Worm (Caenorhabditis elegans) whole organism, young adult: ENCODE results near the gene F11D11.4.

Source experiments
- B0019.2 ChIP-seq: fragments of 200-800 bp; sonication (Bioruptor generic); conservative IDR thresholded peaks from 2 replicates; pipeline ENCODE4 v1.3.6; 2022; ENCODE audit warnings: missing genetic modification reagents, missing genetic modification characterization, missing compliant biosample characterization
- B0035.1 ChIP-seq: sonication (generic microtip); optimal IDR thresholded peaks from 2 replicates; lab custom pipeline; 2016; ENCODE audit warnings: missing genetic modification characterization, mild to moderate bottlenecking, missing compliant biosample characterization, missing genotype, missing genetic modification reagents
- B0261.1 ChIP-seq: sonication (generic microtip); optimal IDR thresholded peaks from 2 replicates; lab custom pipeline; 2016; ENCODE audit warnings: mild to moderate bottlenecking, missing genetic modification characterization, moderate library complexity, missing compliant biosample characterization
- C06A6.2 ChIP-seq: fragments of 200-800 bp; sonication (Bioruptor generic); conservative IDR thresholded peaks from 2 replicates; pipeline ENCODE4 v1.3.6; 2022; ENCODE audit warnings: missing genetic modification characterization, missing compliant biosample characterization
- C17E4.6 ChIP-seq: fragments of 200-800 bp; sonication (Bioruptor generic); IDR thresholded peaks from 2 replicates; pipeline ENCODE4 v1.3.6; 2022; ENCODE audit warnings: missing genetic modification reagents, missing genetic modification characterization, missing compliant biosample characterization
- D2030.7 ChIP-seq: fragments of 200-800 bp; sonication (Bioruptor generic); IDR thresholded peaks from 2 replicates; pipeline ENCODE4 v1.3.6; 2022; ENCODE audit warnings: missing genetic modification reagents, missing genetic modification characterization, missing compliant biosample characterization
- F10E7.11 ChIP-seq: sonication (generic microtip); optimal IDR thresholded peaks from 2 replicates; lab custom pipeline; 2017; ENCODE audit warnings: mild to moderate bottlenecking, missing genetic modification characterization, moderate library complexity, missing compliant biosample characterization
- F49E8.2 ChIP-seq: sonication (generic microtip); optimal IDR thresholded peaks from 3 replicates; lab custom pipeline; 2017; ENCODE audit warnings: missing genetic modification characterization, mild to moderate bottlenecking, missing compliant biosample characterization, antibody characterized with exemption, moderate library complexity; ENCODE audit not compliant: insufficient read depth
- T26A5.8 ChIP-seq: sonication (generic microtip); optimal IDR thresholded peaks from 2 replicates; lab custom pipeline; 2016; ENCODE audit warnings: missing genetic modification characterization, missing compliant biosample characterization
- Y53F4B.3 ChIP-seq: fragments of 200-800 bp; sonication (Bioruptor generic); IDR thresholded peaks from 2 replicates; pipeline ENCODE4 v1.3.6; 2022; ENCODE audit warnings: missing genetic modification reagents, missing genetic modification characterization, missing compliant biosample characterization
- Y79H2A.3 ChIP-seq: fragments of 200-800 bp; sonication (Bioruptor generic); conservative IDR thresholded peaks from 2 replicates; pipeline ENCODE4 v1.3.6; 2022; ENCODE audit warnings: missing genetic modification reagents, missing genetic modification characterization, missing compliant biosample characterization
- ZK185.1 ChIP-seq: sonication (generic microtip); optimal IDR thresholded peaks from 2 replicates; lab custom pipeline; 2016; ENCODE audit warnings: mild to moderate bottlenecking, missing genetic modification characterization, missing compliant biosample characterization; ENCODE audit not compliant: poor library complexity, severe bottlenecking
- akir-1 ChIP-seq: fragments of 200-800 bp; sonication (Bioruptor generic); optimal IDR thresholded peaks from 2 replicates; lab custom pipeline; 2018; ENCODE audit warnings: mild to moderate bottlenecking, missing genetic modification characterization, moderate library complexity, missing compliant biosample characterization
- ama-1 ChIP-seq, 3 experiments: fragments of 150-350 bp in 1 of 3; sonication (generic microtip) in 2 of 3; optimal IDR thresholded peaks; 2 replicates each; lab custom pipeline; 2014 to 2018; ENCODE audit warnings: missing biosample characterization in 2 of 3, missing genetic modification characterization in 2 of 3, missing genetic modification reagents in 2 of 3
- atf-7 ChIP-seq: sonication (generic microtip); optimal IDR thresholded peaks from 2 replicates; lab custom pipeline; 2017; ENCODE audit warnings: mild to moderate bottlenecking, missing genetic modification characterization, missing compliant biosample characterization
- athp-1 ChIP-seq: sonication (generic microtip); optimal IDR thresholded peaks from 2 replicates; lab custom pipeline; 2017; ENCODE audit warnings: mild to moderate bottlenecking, missing genetic modification characterization, missing compliant biosample characterization
- cebp-2 ChIP-seq: fragments of 200-800 bp; sonication (Bioruptor generic); IDR thresholded peaks from 2 replicates; pipeline ENCODE4 v1.3.6; 2022; ENCODE audit warnings: missing genetic modification characterization, missing compliant biosample characterization
- ceh-58 ChIP-seq: fragments of 200-800 bp; sonication (Bioruptor generic); IDR thresholded peaks from 2 replicates; pipeline ENCODE4 v1.3.6; 2022; ENCODE audit warnings: missing genetic modification characterization, missing compliant biosample characterization
- chd-7 ChIP-seq: sonication (generic microtip); optimal IDR thresholded peaks from 2 replicates; lab custom pipeline; 2016; ENCODE audit warnings: mild to moderate bottlenecking, missing genetic modification characterization, moderate library complexity, missing compliant biosample characterization
- die-1 ChIP-seq: sonication (generic microtip); optimal IDR thresholded peaks from 2 replicates; lab custom pipeline; 2016; ENCODE audit warnings: missing genotype, mild to moderate bottlenecking, missing genetic modification characterization, missing compliant biosample characterization
- dox-1 ChIP-seq: fragments of 200-800 bp; sonication (Bioruptor generic); IDR thresholded peaks from 2 replicates; pipeline ENCODE4 v1.3.6; 2022; ENCODE audit warnings: missing genetic modification reagents, missing genetic modification characterization, missing compliant biosample characterization
- efl-1 ChIP-seq: fragments of 150-350 bp; optimal IDR thresholded peaks from 2 replicates; lab custom pipeline; 2014; ENCODE audit warnings: missing biosample characterization, missing genetic modification reagents, missing genetic modification characterization
- egl-44 ChIP-seq: fragments of 200-800 bp; sonication (Bioruptor generic); IDR thresholded peaks from 2 replicates; pipeline ENCODE4 v1.3.6; 2022; ENCODE audit warnings: missing genetic modification reagents, missing genetic modification characterization, missing compliant biosample characterization
- egrh-3 ChIP-seq: fragments of 200-800 bp; sonication (Bioruptor generic); IDR thresholded peaks from 2 replicates; pipeline ENCODE4 v1.3.6; 2022; ENCODE audit warnings: missing genetic modification reagents, missing genetic modification characterization, missing compliant biosample characterization
- ekl-4 ChIP-seq: fragments of 200-800 bp; sonication (Bioruptor generic); IDR thresholded peaks from 2 replicates; pipeline ENCODE4 v1.3.6; 2022; ENCODE audit warnings: missing genetic modification reagents, missing genetic modification characterization, missing compliant biosample characterization
- ets-4 ChIP-seq: fragments of 200-800 bp; sonication (Bioruptor generic); optimal IDR thresholded peaks from 2 replicates; lab custom pipeline; 2018; ENCODE audit warnings: mild to moderate bottlenecking, missing genetic modification characterization, missing compliant biosample characterization
- hrde-1 ChIP-seq: sonication (generic microtip); optimal IDR thresholded peaks from 2 replicates; lab custom pipeline; 2016; ENCODE audit warnings: missing genetic modification characterization, mild to moderate bottlenecking, missing compliant biosample characterization, moderate library complexity, missing genotype, missing genetic modification reagents, borderline replicate concordance
- lag-1 ChIP-seq: fragments of 200-800 bp; sonication (Bioruptor generic); IDR thresholded peaks from 2 replicates; pipeline ENCODE4 v1.3.6; 2022; ENCODE audit warnings: missing genetic modification reagents, missing genetic modification characterization, missing compliant biosample characterization
- let-607 ChIP-seq, 2 experiments: fragments of 200-800 bp in 1 of 2; sonication (Bioruptor generic) in 1 of 2; sonication (generic microtip) in 1 of 2; optimal IDR thresholded peaks; 2 replicates each; lab custom pipeline; 2016 to 2018; ENCODE audit warnings: mild to moderate bottlenecking in 2 of 2, missing compliant biosample characterization in 2 of 2, missing genetic modification characterization in 2 of 2, moderate library complexity in 2 of 2, missing genotype in 1 of 2
- lin-54 ChIP-seq: fragments of 200-800 bp; sonication (Bioruptor generic); optimal IDR thresholded peaks from 2 replicates; lab custom pipeline; 2018; ENCODE audit warnings: mild to moderate bottlenecking, missing genetic modification characterization, missing compliant biosample characterization
- lsl-1 ChIP-seq: fragments of 200-800 bp; sonication (Bioruptor generic); optimal IDR thresholded peaks from 2 replicates; lab custom pipeline; 2018; ENCODE audit warnings: mild to moderate bottlenecking, missing genetic modification characterization, moderate library complexity, missing compliant biosample characterization
- nhr-179 ChIP-seq: sonication (generic microtip); optimal IDR thresholded peaks from 2 replicates; lab custom pipeline; 2016; ENCODE audit warnings: mild to moderate bottlenecking, missing genetic modification characterization, missing compliant biosample characterization
- nhr-80 ChIP-seq: sonication (generic microtip); optimal IDR thresholded peaks from 2 replicates; lab custom pipeline; 2016; ENCODE audit warnings: missing genetic modification characterization, missing compliant biosample characterization
- repo-1 ChIP-seq: sonication (generic microtip); optimal IDR thresholded peaks from 2 replicates; lab custom pipeline; 2017; ENCODE audit warnings: mild to moderate bottlenecking, missing genetic modification characterization, missing compliant biosample characterization
- sdz-38 ChIP-seq: sonication (generic microtip); optimal IDR thresholded peaks from 2 replicates; lab custom pipeline; 2016; ENCODE audit warnings: missing genotype, missing genetic modification characterization, missing compliant biosample characterization
- sea-2 ChIP-seq: fragments of 200-800 bp; sonication (Bioruptor generic); IDR thresholded peaks from 2 replicates; pipeline ENCODE4 v1.3.6; 2022; ENCODE audit warnings: missing genetic modification characterization, missing compliant biosample characterization
- snpc-4 ChIP-seq, 5 experiments: fragments of 150-350 bp in 1 of 5; sonication (generic microtip) in 4 of 5; optimal IDR thresholded peaks; 2 replicates each; lab custom pipeline; 2014 to 2018; ENCODE audit warnings: missing genetic modification characterization in 5 of 5, missing biosample characterization in 3 of 5, antibody characterized with exemption in 2 of 5, mild to moderate bottlenecking in 2 of 5, missing compliant biosample characterization in 2 of 5, missing genotype in 2 of 5, moderate library complexity in 2 of 5, missing genetic modification reagents in 1 of 5
- sptf-2 ChIP-seq: fragments of 200-800 bp; sonication (Bioruptor generic); optimal IDR thresholded peaks from 2 replicates; lab custom pipeline; 2018; ENCODE audit warnings: mild to moderate bottlenecking, missing genetic modification characterization, missing compliant biosample characterization
- tbx-9 ChIP-seq: sonication (generic microtip); optimal IDR thresholded peaks from 2 replicates; lab custom pipeline; 2016; ENCODE audit warnings: borderline replicate concordance, missing genetic modification characterization, inconsistent platforms, missing compliant biosample characterization
- xnd-1 ChIP-seq: sonication (generic microtip); optimal IDR thresholded peaks from 2 replicates; lab custom pipeline; 2016; ENCODE audit warnings: missing genotype, missing genetic modification reagents, missing genetic modification characterization, missing compliant biosample characterization
- zim-3 ChIP-seq: sonication (generic microtip); optimal IDR thresholded peaks from 2 replicates; lab custom pipeline; 2017; ENCODE audit warnings: mild to moderate bottlenecking, missing genetic modification characterization, moderate library complexity, missing compliant biosample characterization
- ztf-18 ChIP-seq: sonication (generic microtip); optimal IDR thresholded peaks from 2 replicates; lab custom pipeline; 2016; ENCODE audit warnings: missing genotype, mild to moderate bottlenecking, missing genetic modification characterization, missing compliant biosample characterization
- ztf-3 ChIP-seq: fragments of 200-800 bp; sonication (Bioruptor generic); optimal IDR thresholded peaks from 2 replicates; lab custom pipeline; 2018; ENCODE audit warnings: mild to moderate bottlenecking, missing genetic modification characterization, missing compliant biosample characterization
- ztf-6 ChIP-seq: fragments of 200-800 bp; sonication (Bioruptor generic); IDR thresholded peaks from 2 replicates; pipeline ENCODE4 v1.3.6; 2022; ENCODE audit warnings: missing genetic modification reagents, missing genetic modification characterization, missing compliant biosample characterization

Gene F11D11.4

DNA sequence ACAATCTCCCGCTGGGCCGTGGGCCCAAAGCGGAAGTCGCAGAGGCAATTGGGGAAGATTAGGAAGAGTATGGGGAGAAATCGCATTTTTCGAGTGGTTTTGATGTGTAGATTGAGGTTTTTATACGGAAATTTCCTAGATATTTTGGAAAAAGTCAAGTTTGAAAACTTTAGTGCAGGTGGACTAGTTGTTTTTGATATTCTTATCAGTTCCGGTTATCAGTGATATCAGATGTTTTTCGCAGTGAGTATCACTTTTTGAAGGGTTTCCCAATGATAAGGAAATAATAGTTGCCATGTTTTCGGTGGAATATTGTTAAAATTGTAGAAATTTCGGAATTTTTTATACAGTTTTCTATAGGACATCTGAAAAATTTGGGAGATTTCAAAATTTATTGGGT, 26.8 kb upstream of the F11D11.4 start, which contains the start of gene scl-20:
Gene scl-20, minus strand, starts transcription at position 101 of the 400 bp plus-strand sequence.
- TF ChIP-seq egrh-3 (GFP tag; lab: Robert Waterston, UW) (no peak), repo-1 (tag; lab: Kevin White, UChicago) (no peak), xnd-1 (tag; lab: Kevin White, UChicago) (no peak), B0019.2 (GFP tag; lab: Robert Waterston, UW) (no peak), sdz-38 (tag; lab: Kevin White, UChicago) (no peak), egl-44 (GFP tag; lab: Robert Waterston, UW) (no peak), Y79H2A.3 (GFP tag; lab: Robert Waterston, UW) (no peak)

DNA sequence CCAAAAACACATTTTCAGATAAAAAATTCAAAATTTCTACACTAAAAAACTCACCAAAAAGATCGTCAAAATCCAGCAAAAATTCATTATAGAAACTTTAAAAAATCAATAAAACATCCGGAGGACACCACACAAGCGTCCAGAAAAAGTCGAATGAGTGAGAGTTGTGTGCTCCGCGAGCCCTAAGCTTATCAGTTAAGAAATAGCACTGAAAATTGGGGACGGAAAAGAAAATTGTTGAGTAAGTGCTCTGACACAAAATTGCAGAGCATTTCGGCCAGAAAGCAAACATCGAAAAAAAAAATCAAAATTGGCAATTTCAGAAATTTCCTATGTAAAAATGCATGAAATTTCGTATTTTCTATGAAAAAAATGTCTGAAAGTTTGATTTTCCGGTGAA, 23.5 kb upstream of the F11D11.4 start:
- TF ChIP-seq zim-3 (tag; lab: Kevin White, UChicago) (no peak), let-607 (tag; optimal IDR thresholded peaks at IDR 0.05; lab: Kevin White, UChicago) (no peak), ekl-4 (no peak), lag-1 (GFP tag; lab: Robert Waterston, UW) (no peak), lsl-1 (GFP tag; lab: Kevin White, UChicago) (no peak), egrh-3 (GFP tag; lab: Robert Waterston, UW) (no peak), C06A6.2 (GFP tag; lab: Robert Waterston, UW) (no peak), dox-1 (GFP tag; lab: Robert Waterston, UW) (no peak), ets-4 (GFP tag; lab: Kevin White, UChicago) (no peak), tbx-9 (tag; lab: Kevin White, UChicago) (no peak), ztf-6 (GFP tag; lab: Robert Waterston, UW) (no peak), atf-7 (tag; lab: Kevin White, UChicago) (no peak), T26A5.8 (tag; lab: Kevin White, UChicago) (no peak), athp-1 (tag; lab: Kevin White, UChicago) (no peak), C17E4.6 (GFP tag; lab: Robert Waterston, UW) (no peak), chd-7 (tag; lab: Kevin White, UChicago) (no peak), B0035.1 (no peak), lin-54 (GFP tag; lab: Kevin White, UChicago) (no peak), snpc-4 (GFP tag; optimal IDR thresholded peaks at IDR 0.05; lab: Kevin White, UChicago) (no peak), snpc-4 (tag; optimal IDR thresholded peaks at IDR 0.05; lab: Kevin White, UChicago) (no peak), F49E8.2 (tag; lab: Kevin White, UChicago) (no peak)

DNA sequence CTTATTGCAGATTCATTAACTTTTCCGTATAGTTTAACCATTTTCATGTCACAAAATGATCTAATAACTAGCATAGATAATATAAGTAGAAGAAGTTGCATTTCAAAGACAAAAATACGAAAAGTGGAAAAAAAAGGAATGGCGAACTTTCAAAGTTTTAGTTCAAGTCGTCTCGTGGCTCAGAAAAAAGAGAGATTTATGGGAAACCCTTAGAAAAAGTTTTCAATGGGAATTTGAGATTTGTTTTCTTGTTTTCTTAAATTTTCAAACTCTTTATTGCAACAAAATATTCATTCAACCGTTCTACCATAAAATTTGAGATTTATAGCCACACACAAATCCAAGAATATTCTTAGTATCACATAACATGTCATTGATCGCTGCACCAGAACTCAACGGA, 19.1 kb upstream of the F11D11.4 start, which contains the start of gene clec-250:
Gene clec-250, minus strand, starts transcription at position 101 of the 400 bp plus-strand sequence.
- no peak for TF ChIP-seq D2030.7 (GFP tag; lab: Robert Waterston, UW)
- no peak for TF ChIP-seq cebp-2 (GFP tag; lab: Robert Waterston, UW)
- TF ChIP-seq akir-1 (GFP tag; lab: Kevin White, UChicago): no peak
- TF ChIP-seq B0261.1: no peak
- no peak for TF ChIP-seq ztf-18 (tag; lab: Kevin White, UChicago)
- no peak for TF ChIP-seq Y53F4B.3 (GFP tag; lab: Robert Waterston, UW)
- no peak for TF ChIP-seq ama-1 (optimal IDR thresholded peaks at IDR 0.05; lab: Kevin White, UChicago)
- TF ChIP-seq ama-1 (GFP tag; optimal IDR thresholded peaks at IDR 0.05; lab: Kevin White, UChicago): no peak
- no peak for TF ChIP-seq F10E7.11 (tag; lab: Kevin White, UChicago)
- TF ChIP-seq ZK185.1 (tag; lab: Kevin White, UChicago): no peak
- TF ChIP-seq nhr-80: no peak
- TF ChIP-seq sptf-2 (GFP tag; lab: Kevin White, UChicago): no peak
- no peak for TF ChIP-seq nhr-179 (tag; lab: Kevin White, UChicago)
- TF ChIP-seq efl-1 (GFP tag; lab: Kevin White, UChicago): no peak
- no peak for TF ChIP-seq ztf-3 (GFP tag; lab: Kevin White, UChicago)
- no peak for TF ChIP-seq die-1 (tag; lab: Kevin White, UChicago)
- no peak for TF ChIP-seq C06A6.2 (GFP tag; lab: Robert Waterston, UW)
- no peak for TF ChIP-seq F49E8.2 (tag; lab: Kevin White, UChicago)
- TF ChIP-seq ceh-58 (GFP tag; lab: Robert Waterston, UW): no peak
- no peak for TF ChIP-seq sea-2
- no peak for TF ChIP-seq hrde-1 (tag; lab: Kevin White, UChicago)
